Worm (Caenorhabditis elegans): Measurements from ENCODE around the gene D1053.4.

D1053.4 gene

DNA sequence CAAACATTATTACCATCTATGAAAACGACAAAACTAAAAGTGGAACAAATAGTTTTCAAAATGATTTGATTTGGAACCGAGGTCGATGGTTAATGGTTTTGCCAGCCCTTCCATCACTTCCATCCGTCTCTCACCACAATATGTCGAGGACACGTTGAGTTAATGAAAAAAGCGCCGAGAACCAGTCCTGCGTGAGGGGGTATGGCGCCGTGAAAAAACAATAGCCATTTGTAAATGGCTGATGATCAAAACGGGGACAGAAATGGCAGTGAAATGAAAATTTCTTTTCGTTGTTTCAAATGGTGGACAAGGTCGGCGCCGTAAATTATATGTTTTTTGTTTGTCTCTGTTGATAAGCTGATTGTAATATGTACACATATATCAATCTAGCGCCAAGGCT lies 3.5 kb downstream of the D1053.4 start:
- no peak for TF ChIP-seq unc-62 (GFP tag; optimal IDR thresholded peaks at IDR 0.05)

DNA sequence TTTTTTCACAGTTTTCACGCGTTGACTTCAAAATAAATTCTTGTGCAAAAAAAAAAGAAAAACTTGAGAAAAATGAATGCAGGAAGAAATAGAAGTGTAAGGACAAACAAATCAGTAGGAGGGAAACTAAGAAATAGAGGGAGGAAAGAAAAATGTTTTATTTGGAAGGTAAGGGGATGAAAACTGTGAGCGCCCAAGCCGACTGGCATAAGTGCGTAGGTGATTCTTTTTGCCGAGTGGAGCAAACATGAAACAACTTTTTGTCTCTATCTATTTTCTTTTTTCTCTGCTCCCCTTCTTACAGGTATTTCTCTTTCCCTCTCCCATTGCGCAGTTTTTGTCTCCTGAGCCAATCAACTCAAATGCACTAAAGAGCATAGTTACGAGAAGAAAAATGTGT lies 4.8 kb downstream of the D1053.4 start:
- no peak for TF ChIP-seq unc-62 (GFP tag; optimal IDR thresholded peaks at IDR 0.05)

DNA sequence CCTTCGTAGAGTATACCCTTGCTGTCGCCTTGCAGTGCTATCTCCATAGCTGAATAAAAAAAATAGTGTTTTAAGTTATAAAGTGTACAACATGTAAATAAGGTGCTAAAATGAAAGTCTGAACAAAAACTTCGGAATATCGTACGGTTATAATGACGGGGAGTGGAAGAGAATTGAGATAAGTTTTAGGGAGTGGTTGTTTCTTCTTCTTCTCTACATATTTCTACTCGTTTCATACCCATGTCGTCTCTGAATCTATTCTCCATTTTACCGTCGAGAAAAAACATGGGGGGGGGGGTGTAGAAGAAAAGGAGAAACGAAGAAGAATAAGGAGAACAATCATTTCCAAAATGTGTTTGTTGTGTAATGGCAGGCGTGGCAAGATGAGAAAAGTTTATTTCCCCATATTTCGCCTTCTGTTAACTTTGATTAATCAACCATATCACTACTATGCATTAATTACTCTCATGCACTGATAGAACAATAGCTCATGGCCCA lies 7.1 kb downstream of the D1053.4 start, which contains the start of gene C44C10.9:
C44C10.9 (minus strand) TSS at position 51 of the 498 bp plus-strand sequence.
- no peak for TF ChIP-seq unc-62 (GFP tag; optimal IDR thresholded peaks at IDR 0.05)

DNA sequence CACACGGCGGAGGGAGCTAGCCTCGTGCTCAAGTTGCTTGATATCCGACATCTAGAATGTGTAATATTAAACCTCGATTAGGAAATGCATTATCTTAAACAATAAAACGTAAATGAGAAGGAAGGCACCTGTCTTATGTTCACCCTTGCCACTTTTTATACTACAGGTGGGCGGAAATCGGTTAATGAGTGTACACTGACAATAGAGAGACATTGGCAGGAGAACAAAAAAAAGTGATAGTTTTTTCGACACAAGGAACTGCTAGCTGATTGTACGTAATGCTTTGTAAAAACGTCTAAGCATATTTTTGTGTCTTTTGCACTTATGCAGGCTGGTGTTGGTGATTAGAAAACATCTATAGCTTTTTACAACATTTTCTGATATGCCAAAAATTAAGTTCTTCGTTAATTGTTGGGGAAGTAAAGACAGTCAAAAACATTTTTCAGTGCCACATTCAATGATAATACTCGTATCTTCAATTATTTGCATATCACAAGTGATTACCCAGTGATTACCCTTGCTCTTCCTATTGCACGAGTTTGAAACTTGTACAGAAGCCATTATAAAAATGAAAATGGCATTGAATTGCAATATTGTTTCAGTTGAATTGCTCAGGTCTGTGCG lies 11.3 kb downstream of the D1053.4 start, which contains the start of gene col-180:
col-180 (minus strand) TSS at position 51 of the 624 bp plus-strand sequence.
- no peak for TF ChIP-seq unc-62 (GFP tag; optimal IDR thresholded peaks at IDR 0.05)

DNA sequence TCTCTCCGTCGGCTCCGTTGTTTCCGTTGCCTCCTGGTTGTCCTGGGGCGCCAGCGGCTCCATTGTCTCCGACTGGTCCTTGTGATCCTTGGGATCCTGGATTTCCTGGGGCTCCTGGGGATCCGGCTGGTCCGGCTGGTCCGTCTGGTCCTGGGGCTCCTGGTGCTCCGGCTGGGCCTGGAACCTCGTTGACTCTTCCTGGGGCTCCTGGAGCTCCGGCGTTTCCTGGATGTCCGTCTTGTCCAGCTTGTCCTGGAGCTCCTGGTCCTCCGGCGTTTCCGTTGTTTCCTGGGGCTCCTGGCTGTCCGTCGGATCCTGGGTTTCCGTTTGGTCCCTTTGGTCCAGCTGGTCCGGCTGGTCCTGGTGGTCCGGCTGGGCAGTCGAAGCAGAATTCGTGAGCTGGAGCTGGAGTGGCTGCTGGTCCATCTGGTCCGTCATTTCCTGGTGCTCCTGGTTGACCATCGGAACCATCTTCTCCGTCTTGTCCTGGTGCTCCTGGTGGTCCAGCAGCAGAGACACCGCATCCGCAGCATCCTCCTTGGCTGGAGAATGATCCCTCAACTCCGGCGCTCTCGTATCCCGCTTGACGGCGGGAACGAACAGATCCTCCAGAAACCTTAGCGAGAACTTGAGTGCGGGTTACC lies 12.0 kb downstream of the D1053.4 start:
- TF ChIP-seq unc-62 (GFP tag; optimal IDR thresholded peaks at IDR 0.05) = no peak

DNA sequence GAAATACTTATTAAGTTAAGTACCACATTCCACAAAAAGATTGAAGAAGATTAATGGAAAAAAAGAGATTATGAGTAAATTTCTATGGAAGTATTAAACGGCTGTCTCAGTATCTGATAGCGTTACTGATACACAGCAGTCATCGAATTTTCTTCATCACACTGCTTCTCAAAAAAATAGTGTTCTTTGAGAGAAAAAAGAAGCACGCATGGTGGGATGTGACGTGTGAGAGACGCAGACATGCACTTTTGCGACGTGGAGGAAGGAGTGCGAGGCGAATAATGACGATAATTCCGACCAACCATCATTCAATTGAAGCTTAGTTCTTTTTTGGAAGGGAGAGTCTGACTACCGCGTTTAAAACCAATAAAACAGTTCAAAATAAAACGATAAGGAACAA lies 13.4 kb downstream of the D1053.4 start, which contains the start of gene C44C10.11:
C44C10.11 (minus strand) TSS at position 115 of the 400 bp plus-strand sequence.
- no peak for TF ChIP-seq unc-62 (GFP tag; optimal IDR thresholded peaks at IDR 0.05)

DNA sequence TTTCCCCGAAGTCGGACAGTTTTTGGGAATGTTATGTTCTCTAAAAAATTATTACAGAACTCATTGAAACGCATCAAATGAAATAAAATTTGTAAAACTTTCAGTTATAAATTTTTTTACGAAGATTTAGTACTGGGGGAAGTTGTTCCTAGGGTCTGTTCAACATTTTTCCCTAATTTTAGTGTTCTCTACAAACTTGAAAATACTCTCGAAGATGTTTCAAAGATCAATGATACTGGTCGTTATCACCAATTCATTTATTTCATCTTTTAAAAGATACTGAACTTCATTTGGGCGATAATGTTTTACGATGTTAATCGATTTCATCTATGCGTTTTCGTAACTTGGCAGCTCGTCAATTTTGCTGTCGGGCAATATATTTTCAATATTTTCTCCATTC lies 21.4 kb downstream of the D1053.4 start, which contains the start of gene C44C10.3:
C44C10.3 (plus strand) TSS at position 301 of the 400 bp plus-strand sequence.
- no peak for TF ChIP-seq unc-62 (GFP tag; optimal IDR thresholded peaks at IDR 0.05)

DNA sequence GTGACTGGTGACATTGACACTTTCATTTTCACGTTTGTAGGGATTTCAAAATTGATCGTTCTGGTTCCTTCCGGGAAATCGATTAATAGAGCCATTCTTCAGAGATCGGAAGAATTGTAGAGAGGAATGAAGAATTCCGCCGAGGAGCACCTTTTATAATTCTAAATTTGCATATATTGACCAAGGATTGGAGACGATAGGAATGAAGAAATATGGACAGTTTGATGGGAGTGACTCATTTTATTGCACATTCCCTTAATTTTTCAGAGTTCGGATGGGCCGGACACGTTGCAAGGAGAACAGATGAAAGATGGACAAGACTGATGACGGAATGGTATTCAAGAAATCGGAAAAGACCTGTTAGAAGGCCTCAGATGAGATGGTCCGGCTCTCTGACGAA lies 23.3 kb downstream of the D1053.4 start, which contains the start of gene C44C10.15:
C44C10.15 (minus strand) TSS at position 101 of the 400 bp plus-strand sequence.
- no peak for TF ChIP-seq unc-62 (GFP tag; optimal IDR thresholded peaks at IDR 0.05)

DNA sequence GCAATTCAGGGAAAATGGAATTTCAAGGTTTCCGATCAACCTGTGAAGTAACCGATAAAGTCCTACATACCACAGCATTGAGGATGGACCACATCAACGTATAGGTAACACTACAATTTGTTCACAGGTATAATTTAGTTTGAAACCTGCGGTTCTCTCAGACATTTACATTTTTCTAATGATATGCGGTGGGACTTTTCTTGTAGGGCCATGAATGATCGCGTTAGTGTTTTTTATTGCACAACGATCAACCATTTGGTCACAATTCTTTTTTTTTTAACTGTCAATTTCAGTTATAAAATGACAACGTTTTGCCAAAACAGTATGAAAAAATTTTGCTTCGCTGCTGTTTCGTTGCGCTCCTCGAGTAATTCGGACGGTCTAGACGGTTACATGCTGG lies 26.9 kb downstream of the D1053.4 start, which contains the start of gene C44C10.12:
C44C10.12 (plus strand) TSS at position 301 of the 400 bp plus-strand sequence.
- TF ChIP-seq unc-62 (GFP tag; optimal IDR thresholded peaks at IDR 0.05) = no peak

DNA sequence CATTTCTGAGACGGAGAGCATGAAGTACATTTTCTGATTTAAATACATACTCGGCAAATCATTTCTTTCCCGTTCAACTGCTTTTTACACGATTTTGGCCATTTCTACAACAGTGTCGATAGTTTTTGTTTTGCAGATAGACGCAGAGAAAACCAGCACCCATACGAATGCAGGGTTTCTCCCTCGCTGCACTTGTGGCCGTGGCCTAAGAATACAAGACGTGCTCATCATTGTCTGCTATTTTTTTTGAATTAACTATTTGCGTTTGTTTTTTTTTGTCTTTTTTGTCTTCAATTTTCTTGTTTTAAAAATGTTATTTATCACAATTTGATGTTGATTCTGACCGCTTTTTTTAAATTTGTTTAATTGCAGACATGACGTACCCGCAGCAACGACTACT lies 30.5 kb downstream of the D1053.4 start, which contains the start of gene smcl-1:
smcl-1 (plus strand) TSS at position 373 of the 400 bp plus-strand sequence.
- no peak for TF ChIP-seq unc-62 (GFP tag; optimal IDR thresholded peaks at IDR 0.05)

DNA sequence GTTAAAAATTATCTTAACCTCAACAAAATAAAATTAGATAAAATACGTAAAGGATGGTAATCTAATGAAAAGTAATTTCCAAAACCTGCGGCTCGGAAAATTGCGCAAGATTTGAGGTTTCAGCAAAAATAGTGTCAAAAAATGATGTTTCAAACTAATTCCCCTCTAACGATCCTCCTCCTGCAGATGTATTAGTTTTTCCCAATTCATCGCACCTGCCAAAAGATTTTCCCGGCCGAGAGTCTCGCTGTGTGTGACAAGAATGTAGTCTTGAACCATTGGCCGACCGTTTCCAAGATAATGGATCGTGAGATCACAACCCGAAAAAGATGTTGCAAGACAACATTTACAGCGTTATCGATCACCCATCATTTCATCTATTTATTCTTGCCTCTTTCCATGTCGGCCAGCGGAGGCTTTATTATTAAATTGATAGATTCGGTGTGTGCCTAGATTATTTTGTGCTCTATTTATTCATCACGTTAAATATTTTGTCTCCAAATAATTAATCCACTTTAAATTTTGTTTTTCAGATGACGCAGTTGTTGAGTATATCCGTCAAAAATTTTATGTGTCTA lies 33.5 kb downstream of the D1053.4 start, which contains the start of the genes C44C10.10 and C44C10.5:
C44C10.10 (plus strand) TSS at position 301 of the 578 bp plus-strand sequence.
C44C10.5 (plus strand) TSS at position 528 of the 578 bp plus-strand sequence.
- no peak for TF ChIP-seq unc-62 (GFP tag; optimal IDR thresholded peaks at IDR 0.05)

DNA sequence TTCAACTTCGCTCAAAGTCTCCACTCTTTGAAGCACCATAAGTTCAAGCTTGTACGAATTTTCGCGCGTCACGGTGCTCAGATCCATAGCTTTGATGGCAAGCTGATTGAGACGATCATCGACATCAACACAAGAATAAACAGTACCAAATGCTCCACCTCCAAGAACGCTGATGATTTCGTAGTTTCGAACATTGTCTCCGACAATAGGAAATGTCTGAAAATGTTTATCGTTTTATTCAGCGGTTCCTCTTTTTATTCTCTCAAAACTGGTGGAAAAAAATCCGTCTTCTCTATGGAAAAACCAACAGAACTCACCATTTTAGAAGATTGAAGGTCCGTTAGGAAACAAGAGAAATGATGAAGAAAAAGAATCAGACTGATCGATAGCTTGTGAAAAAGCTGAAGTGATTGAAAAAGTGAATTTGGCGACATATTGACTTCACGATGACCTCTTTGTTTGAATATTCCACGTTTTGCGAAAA lies 35.7 kb downstream of the D1053.4 start, which contains the start of gene C44C10.7:
C44C10.7 (minus strand) TSS at position 434 of the 484 bp plus-strand sequence.
- no peak for TF ChIP-seq unc-62 (GFP tag; optimal IDR thresholded peaks at IDR 0.05)

DNA sequence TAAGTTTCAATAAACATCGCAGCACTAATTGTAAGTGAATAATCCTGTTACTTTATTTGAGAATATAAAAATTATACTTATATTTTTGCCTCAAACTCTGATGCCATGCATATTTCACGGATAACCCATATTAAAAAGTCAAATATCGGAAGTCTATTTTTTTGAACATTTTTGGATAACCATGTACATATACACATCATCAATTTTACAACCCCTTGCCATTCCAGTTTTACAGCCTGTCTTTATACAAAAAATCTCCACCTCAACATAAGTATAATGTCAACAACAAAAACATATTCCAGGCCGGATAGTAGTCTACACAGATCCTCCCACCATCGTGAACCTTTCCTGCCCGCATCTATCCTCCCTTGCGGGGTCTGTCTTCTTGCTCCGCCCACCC lies 39.3 kb downstream of the D1053.4 start, which contains the start of gene hnd-1:
hnd-1 (plus strand) TSS at position 301 of the 400 bp plus-strand sequence.
- no peak for TF ChIP-seq unc-62 (GFP tag; optimal IDR thresholded peaks at IDR 0.05)

DNA sequence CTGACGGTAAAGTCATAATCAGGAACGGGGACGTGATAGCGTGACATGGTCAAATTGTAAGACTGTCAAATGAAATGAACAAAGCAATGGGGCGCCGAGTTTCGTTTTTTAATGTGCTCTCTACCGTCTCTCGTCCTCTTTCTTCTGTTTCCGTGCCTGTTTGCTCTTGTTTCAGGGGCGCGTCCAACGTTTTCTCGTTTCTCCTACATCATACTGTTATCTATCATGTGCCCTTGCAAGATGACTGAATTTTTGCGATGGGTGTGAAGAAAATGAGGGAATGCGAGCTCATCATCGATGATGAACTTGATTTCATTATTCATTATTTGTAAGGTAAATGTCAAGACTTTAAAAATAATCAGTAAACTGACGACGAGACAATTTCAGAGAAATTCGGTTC lies 42.7 kb downstream of the D1053.4 start, which contains the start of gene T04F8.7:
T04F8.7 (minus strand) TSS at position 130 of the 400 bp plus-strand sequence.
- no peak for TF ChIP-seq unc-62 (GFP tag; optimal IDR thresholded peaks at IDR 0.05)

DNA sequence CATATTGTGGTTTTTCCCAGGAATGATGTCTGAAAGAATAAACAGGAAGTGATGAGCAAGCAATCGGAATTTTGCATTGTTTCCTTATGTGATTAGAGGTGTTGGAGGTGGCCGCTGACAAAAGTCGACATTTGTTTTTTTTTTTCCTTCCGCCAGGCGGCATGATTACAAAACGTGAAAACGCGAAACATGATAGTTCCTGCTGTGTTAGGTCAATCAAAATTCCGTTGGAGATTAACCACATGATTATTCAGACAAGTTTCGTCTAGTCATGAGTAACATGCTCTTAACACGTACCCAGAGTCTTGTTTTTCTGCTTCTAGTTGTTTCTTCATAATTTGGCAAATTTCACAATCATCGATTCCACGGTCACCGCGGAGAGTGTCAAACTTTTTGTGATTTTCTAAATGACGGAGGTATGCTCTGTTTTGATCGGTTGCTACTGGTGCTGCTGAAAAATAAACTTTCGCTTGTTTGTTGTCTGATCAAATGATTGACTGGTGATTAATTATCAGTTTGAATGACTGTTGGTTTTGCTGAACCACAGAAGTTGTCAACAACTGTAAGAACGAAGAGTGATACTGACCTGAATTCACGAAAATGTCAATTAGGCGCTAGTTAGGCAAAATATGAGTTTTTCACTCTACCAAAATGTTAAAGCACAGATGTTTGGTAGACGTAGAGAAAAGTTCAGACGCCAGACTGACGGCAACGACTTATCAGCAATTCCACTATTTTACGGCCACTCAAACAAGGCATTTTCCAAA lies 44.2 kb downstream of the D1053.4 start:
- TF ChIP-seq unc-62 (GFP tag; optimal IDR thresholded peaks at IDR 0.05) = no peak
